Worm (Caenorhabditis elegans) whole organism, young adult: ENCODE data around the gene Y110A2AL.2.

Experiments used
- D2030.7 ChIP-seq: fragments of 200-800 bp; sonication (Bioruptor generic); IDR thresholded peaks from 2 replicates; pipeline ENCODE4 v1.3.6; 2022; ENCODE audit warnings: missing genetic modification reagents, missing genetic modification characterization, missing compliant biosample characterization
- F22D6.2 ChIP-seq: sonication (generic microtip); optimal IDR thresholded peaks from 2 replicates; lab custom pipeline; 2016; ENCODE audit warnings: mild to moderate bottlenecking, missing genetic modification characterization, missing compliant biosample characterization
- Y53G8AR.9 ChIP-seq: fragments of 200-800 bp; sonication (Bioruptor generic); conservative IDR thresholded peaks from 2 replicates; pipeline ENCODE4 v1.3.6; 2022; ENCODE audit warnings: missing genetic modification reagents, missing genetic modification characterization, missing compliant biosample characterization
- ama-1 ChIP-seq, 3 experiments: fragments of 150-350 bp in 1 of 3; sonication (generic microtip) in 2 of 3; optimal IDR thresholded peaks; 2 replicates each; lab custom pipeline; 2014 to 2018; ENCODE audit warnings: missing biosample characterization in 2 of 3, missing genetic modification characterization in 2 of 3, missing genetic modification reagents in 2 of 3
- attf-6 ChIP-seq: fragments of 200-800 bp; sonication (Bioruptor generic); IDR thresholded peaks from 2 replicates; pipeline ENCODE4 v1.3.6; 2022; ENCODE audit warnings: missing genetic modification reagents, missing genetic modification characterization, missing compliant biosample characterization
- ceh-58 ChIP-seq: fragments of 200-800 bp; sonication (Bioruptor generic); IDR thresholded peaks from 2 replicates; pipeline ENCODE4 v1.3.6; 2022; ENCODE audit warnings: missing genetic modification characterization, missing compliant biosample characterization
- madf-3 ChIP-seq: fragments of 200-800 bp; sonication (Bioruptor generic); IDR thresholded peaks from 2 replicates; pipeline ENCODE4 v1.3.6; 2022; ENCODE audit warnings: missing genetic modification reagents, missing genetic modification characterization, missing compliant biosample characterization
- nhr-179 ChIP-seq: sonication (generic microtip); optimal IDR thresholded peaks from 2 replicates; lab custom pipeline; 2016; ENCODE audit warnings: mild to moderate bottlenecking, missing genetic modification characterization, missing compliant biosample characterization
- pha-4 ChIP-seq: fragments of 150-350 bp; sonication (generic microtip); optimal IDR thresholded peaks from 2 replicates; lab custom pipeline; 2014; ENCODE audit warnings: missing biosample characterization, missing genetic modification reagents, missing genetic modification characterization
- snpc-4 ChIP-seq, 5 experiments: fragments of 150-350 bp in 1 of 5; sonication (generic microtip) in 4 of 5; optimal IDR thresholded peaks; 2 replicates each; lab custom pipeline; 2014 to 2018; ENCODE audit warnings: missing genetic modification characterization in 5 of 5, missing biosample characterization in 3 of 5, antibody characterized with exemption in 2 of 5, mild to moderate bottlenecking in 2 of 5, missing compliant biosample characterization in 2 of 5, missing genotype in 2 of 5, moderate library complexity in 2 of 5, missing genetic modification reagents in 1 of 5
- unc-130 ChIP-seq: sonication (generic microtip); optimal IDR thresholded peaks from 2 replicates; lab custom pipeline; 2016; ENCODE audit warnings: missing genetic modification reagents, missing genetic modification characterization, missing compliant biosample characterization
- unc-62 ChIP-seq: fragments of 150-350 bp; optimal IDR thresholded peaks from 2 replicates; lab custom pipeline; 2014; ENCODE audit warnings: missing biosample characterization, missing genetic modification reagents, missing genetic modification characterization

ce11 chrII:2913505-2913904, 45.7 kb downstream of the Y110A2AL.2 start, which contains the start of gene ubc-15:
- TF ChIP-seq unc-130 (no peak), attf-6 (GFP tag; lab: Robert Waterston, UW) (no peak), D2030.7 (GFP tag; lab: Robert Waterston, UW) (no peak), ceh-58 (GFP tag; lab: Robert Waterston, UW) (no peak), Y53G8AR.9 (GFP tag; lab: Robert Waterston, UW) (no peak), unc-62 (no peak), ama-1 (optimal IDR thresholded peaks at IDR 0.05; lab: Kevin White, UChicago) (no peak), ama-1 (GFP tag; optimal IDR thresholded peaks at IDR 0.05; lab: Kevin White, UChicago) (no peak), nhr-179 (tag; lab: Kevin White, UChicago) (no peak), snpc-4 (GFP tag; optimal IDR thresholded peaks at IDR 0.05; lab: Kevin White, UChicago) (no peak), snpc-4 (tag; optimal IDR thresholded peaks at IDR 0.05; lab: Kevin White, UChicago) (no peak), madf-3 (GFP tag; lab: Robert Waterston, UW) (no peak), pha-4 (tag; lab: Kevin White, UChicago) (no peak), F22D6.2 (no peak)
